Worm (Caenorhabditis elegans) whole organism, L4 larva: Measurements from ENCODE around the gene C47E12.10.

Experiments
- daf-12 ChIP-seq: fragments of 150-350 bp; optimal IDR thresholded peaks from 2 replicates; lab custom pipeline; 2014; ENCODE audit warnings: missing biosample characterization, missing genetic modification reagents, missing genetic modification characterization
- egl-43 ChIP-seq: fragments of 200-800 bp; sonication (Bioruptor generic); IDR thresholded peaks from 2 replicates; pipeline ENCODE4 v1.3.6; 2022; ENCODE audit warnings: missing genetic modification reagents, missing genetic modification characterization, missing compliant biosample characterization
- fkh-10 ChIP-seq: fragments of 150-350 bp; optimal IDR thresholded peaks from 2 replicates; lab custom pipeline; 2014; ENCODE audit warnings: missing biosample characterization, missing genetic modification reagents, missing genetic modification characterization
- lin-29 ChIP-seq: fragments of 200-800 bp; sonication (Bioruptor generic); IDR thresholded peaks from 2 replicates; pipeline ENCODE4 v1.3.6; 2022; ENCODE audit warnings: missing genetic modification reagents, missing genetic modification characterization, missing compliant biosample characterization
- nhr-11 ChIP-seq: fragments of 150-350 bp; optimal IDR thresholded peaks from 2 replicates; lab custom pipeline; 2014; ENCODE audit warnings: missing biosample characterization, missing genetic modification characterization
- nhr-42 ChIP-seq: fragments of 200-800 bp; sonication (Bioruptor generic); IDR thresholded peaks from 2 replicates; pipeline ENCODE4 v1.3.6; 2022; ENCODE audit warnings: missing genetic modification characterization, missing compliant biosample characterization
- tag-97 ChIP-seq: fragments of 200-800 bp; sonication (Bioruptor generic); IDR thresholded peaks from 2 replicates; pipeline ENCODE4 v1.3.6; 2022; ENCODE audit warnings: missing genetic modification characterization, missing compliant biosample characterization
- unc-62 ChIP-seq, 3 experiments: fragments of 150-350 bp in 1 of 3; sonication (generic microtip); optimal IDR thresholded peaks in 2 of 3; peaks in 1 of 3; 1 replicate in 1 of 3; 2 replicates in 2 of 3; lab custom pipeline; 2014 to 2017; ENCODE audit warnings: missing biosample characterization in 3 of 3, missing genetic modification characterization in 3 of 3, missing genetic modification reagents in 3 of 3, missing genotype in 1 of 3
- zip-2 ChIP-seq: fragments of 150-350 bp; optimal IDR thresholded peaks from 2 replicates; lab custom pipeline; 2014; ENCODE audit warnings: missing biosample characterization, missing genetic modification characterization
- ztf-11 ChIP-seq: fragments of 150-350 bp; optimal IDR thresholded peaks from 2 replicates; lab custom pipeline; 2014; ENCODE audit warnings: missing biosample characterization, missing genetic modification characterization

- no peak for TF ChIP-seq zip-2
- TF ChIP-seq nhr-42 (GFP tag; lab: Robert Waterston, UW), result no peak
- no peak for TF ChIP-seq fkh-10 (GFP tag; lab: Kevin White, UChicago)
- TF ChIP-seq nhr-11 (tag; lab: Kevin White, UChicago), result no peak
- TF ChIP-seq unc-62 (GFP tag; optimal IDR thresholded peaks at IDR 0.05 in 1 of 2; lab: Kevin White, UChicago), result no peak
- no peak for TF ChIP-seq unc-62 (tag; optimal IDR thresholded peaks at IDR 0.05; lab: Kevin White, UChicago)
- no peak for TF ChIP-seq daf-12
- TF ChIP-seq ztf-11 (tag; lab: Kevin White, UChicago), result no peak
- no peak for TF ChIP-seq lin-29
- TF ChIP-seq egl-43 (GFP tag; lab: Robert Waterston, UW), result no peak
- no peak for TF ChIP-seq tag-97 (GFP tag; lab: Robert Waterston, UW)
Measured at ce11 chrIV:10021283-10021682, 48.7 kb downstream of the C47E12.10 start, which contains the start of gene F44D12.19.
